Worm (Caenorhabditis elegans) whole organism, L2 larva: ENCODE measurements around the gene pgm-3.

Source experiments
- F13H6.1 ChIP-seq: sonication (generic microtip); optimal IDR thresholded peaks from 2 replicates; lab custom pipeline; 2016; ENCODE audit warnings: missing genetic modification characterization, missing compliant biosample characterization
- R02D3.7 ChIP-seq: fragments of 150-350 bp; optimal IDR thresholded peaks from 2 replicates; lab custom pipeline; 2014; ENCODE audit warnings: missing biosample characterization, missing genetic modification characterization
- Y55F3AM.14 ChIP-seq: fragments of 200-800 bp; sonication (Bioruptor generic); optimal IDR thresholded peaks from 2 replicates; lab custom pipeline; 2018; ENCODE audit warnings: mild to moderate bottlenecking, missing genetic modification characterization, missing compliant biosample characterization
- ZK546.5 ChIP-seq: sonication (generic microtip); optimal IDR thresholded peaks from 2 replicates; lab custom pipeline; 2017; ENCODE audit warnings: missing biosample characterization, missing genetic modification characterization
- ama-1 ChIP-seq: fragments of 150-350 bp; optimal IDR thresholded peaks from 2 replicates; lab custom pipeline; 2018; ENCODE audit warnings: inconsistent platforms
- blmp-1 ChIP-seq: sonication (generic microtip); optimal IDR thresholded peaks from 2 replicates; lab custom pipeline; 2017; ENCODE audit warnings: missing genetic modification characterization, mild to moderate bottlenecking, missing compliant biosample characterization, antibody characterized with exemption, moderate library complexity; ENCODE audit not compliant: insufficient read depth
- ceh-16 ChIP-seq: fragments of 150-350 bp; optimal IDR thresholded peaks from 2 replicates; lab custom pipeline; 2014; ENCODE audit warnings: missing biosample characterization, missing genetic modification characterization
- ceh-82 ChIP-seq: fragments of 150-350 bp; optimal IDR thresholded peaks from 2 replicates; lab custom pipeline; 2014; ENCODE audit warnings: missing biosample characterization, missing genetic modification characterization
- crh-2 ChIP-seq: sonication (generic microtip); optimal IDR thresholded peaks from 2 replicates; lab custom pipeline; 2017; ENCODE audit warnings: missing biosample characterization, missing genetic modification characterization
- egl-27 ChIP-seq: sonication (generic microtip); optimal IDR thresholded peaks from 3 replicates; lab custom pipeline; 2017; ENCODE audit warnings: missing biosample characterization, missing genetic modification reagents, missing genetic modification characterization
- fos-1 ChIP-seq: fragments of 150-350 bp; optimal IDR thresholded peaks from 2 replicates; lab custom pipeline; 2014; ENCODE audit warnings: missing biosample characterization, missing genetic modification characterization
- gmeb-1 ChIP-seq: fragments of 150-350 bp; optimal IDR thresholded peaks from 2 replicates; lab custom pipeline; 2014; ENCODE audit warnings: missing biosample characterization, missing genetic modification characterization
- lin-11 ChIP-seq: fragments of 150-350 bp; sonication (generic microtip); optimal IDR thresholded peaks from 2 replicates; lab custom pipeline; 2014; ENCODE audit warnings: missing biosample characterization, missing genetic modification characterization, inconsistent platforms, mixed read lengths
- lin-13 ChIP-seq: fragments of 150-350 bp; optimal IDR thresholded peaks from 2 replicates; lab custom pipeline; 2014; ENCODE audit warnings: missing biosample characterization, missing genetic modification reagents, missing genetic modification characterization
- lin-39 ChIP-seq: fragments of 150-350 bp; optimal IDR thresholded peaks from 2 replicates; lab custom pipeline; 2014; ENCODE audit warnings: missing biosample characterization, missing genetic modification reagents, missing genetic modification characterization
- lsy-2 ChIP-seq, 2 experiments: fragments of 150-350 bp in 1 of 2; sonication (generic microtip) in 1 of 2; optimal IDR thresholded peaks; 2 replicates each; lab custom pipeline; 2014 to 2017; ENCODE audit warnings: missing biosample characterization in 2 of 2, missing genetic modification characterization in 2 of 2
- mab-5 ChIP-seq: fragments of 150-350 bp; optimal IDR thresholded peaks from 2 replicates; lab custom pipeline; 2014; ENCODE audit warnings: missing biosample characterization, missing genetic modification characterization
- mdl-1 ChIP-seq, 2 experiments: fragments of 150-350 bp in 1 of 2; sonication (generic microtip) in 1 of 2; optimal IDR thresholded peaks; 2 replicates each; lab custom pipeline; 2017; ENCODE audit warnings: missing biosample characterization in 2 of 2, missing genetic modification characterization in 2 of 2
- nhr-12 ChIP-seq: fragments of 150-350 bp; optimal IDR thresholded peaks from 2 replicates; lab custom pipeline; 2014; ENCODE audit warnings: missing biosample characterization, missing genetic modification characterization
- nhr-129 ChIP-seq: fragments of 150-350 bp; optimal IDR thresholded peaks from 2 replicates; lab custom pipeline; 2014; ENCODE audit warnings: missing biosample characterization, missing genetic modification characterization
- nhr-23 ChIP-seq: fragments of 150-350 bp; optimal IDR thresholded peaks from 2 replicates; lab custom pipeline; 2014; ENCODE audit warnings: missing biosample characterization, missing genetic modification reagents, missing genetic modification characterization
- nhr-25 ChIP-seq: fragments of 150-350 bp; sonication (generic microtip); optimal IDR thresholded peaks from 3 replicates; lab custom pipeline; 2014; ENCODE audit warnings: missing biosample characterization, missing genetic modification characterization
- nhr-6 ChIP-seq: fragments of 150-350 bp; optimal IDR thresholded peaks from 2 replicates; lab custom pipeline; 2014; ENCODE audit warnings: missing biosample characterization, missing genetic modification characterization
- nhr-77 ChIP-seq: fragments of 150-350 bp; optimal IDR thresholded peaks from 2 replicates; lab custom pipeline; 2014; ENCODE audit warnings: missing biosample characterization, missing genetic modification characterization
- peb-1 ChIP-seq: fragments of 150-350 bp; optimal IDR thresholded peaks from 2 replicates; lab custom pipeline; 2014; ENCODE audit warnings: missing biosample characterization, missing genetic modification characterization
- sem-4 ChIP-seq: fragments of 150-350 bp; optimal IDR thresholded peaks from 2 replicates; lab custom pipeline; 2014; ENCODE audit warnings: missing biosample characterization, missing genetic modification reagents, missing genetic modification characterization
- sma-3 ChIP-seq: sonication (generic microtip); optimal IDR thresholded peaks from 2 replicates; lab custom pipeline; 2016; ENCODE audit warnings: missing genetic modification reagents, missing genetic modification characterization, missing compliant biosample characterization
- sma-9 ChIP-seq, 2 experiments: fragments of 150-350 bp in 1 of 2; sonication (generic microtip) in 1 of 2; optimal IDR thresholded peaks; 2 replicates each; lab custom pipeline; 2014 to 2016; ENCODE audit warnings: missing genetic modification characterization in 2 of 2, mild to moderate bottlenecking in 1 of 2, missing biosample characterization in 1 of 2, missing compliant biosample characterization in 1 of 2, missing genetic modification reagents in 1 of 2, moderate library complexity in 1 of 2
- snpc-4 ChIP-seq: fragments of 150-350 bp; optimal IDR thresholded peaks from 2 replicates; lab custom pipeline; 2014; ENCODE audit warnings: missing biosample characterization, missing genetic modification characterization
- unc-39 ChIP-seq: fragments of 150-350 bp; optimal IDR thresholded peaks from 2 replicates; lab custom pipeline; 2014; ENCODE audit warnings: missing biosample characterization, missing genetic modification characterization
- unc-55 ChIP-seq: fragments of 150-350 bp; sonication (generic microtip); optimal IDR thresholded peaks from 3 replicates; lab custom pipeline; 2014; ENCODE audit warnings: missing biosample characterization, missing genetic modification reagents, missing genetic modification characterization
- unc-62 ChIP-seq: fragments of 150-350 bp; optimal IDR thresholded peaks from 2 replicates; lab custom pipeline; 2014; ENCODE audit warnings: missing biosample characterization, missing genetic modification reagents, missing genetic modification characterization
- zag-1 ChIP-seq: fragments of 150-350 bp; optimal IDR thresholded peaks from 2 replicates; lab custom pipeline; 2014; ENCODE audit warnings: missing biosample characterization, missing genetic modification characterization
- ztf-1 ChIP-seq: fragments of 200-800 bp; sonication (Bioruptor generic); conservative IDR thresholded peaks from 2 replicates; pipeline ENCODE4 v1.3.6; 2022; ENCODE audit warnings: missing genetic modification characterization, missing compliant biosample characterization
- ztf-4 ChIP-seq: fragments of 150-350 bp; optimal IDR thresholded peaks from 2 replicates; lab custom pipeline; 2014; ENCODE audit warnings: missing biosample characterization, missing genetic modification characterization

Gene pgm-3

ce11 chrIV:8723720-8724119 lies 1.8 kb upstream of the pgm-3 start, which contains the start of gene F21D5.9:
F21D5.9 (plus strand) TSS chrIV:8724020.
- TF ChIP-seq nhr-23 (no peak), Y55F3AM.14 (GFP tag; lab: Kevin White, UChicago) (no peak), lin-39 (no peak), ama-1 (lab: Kevin White, UChicago) (no peak), sem-4 (tag; lab: Kevin White, UChicago) (no peak)

- TF ChIP-seq nhr-6 (tag; lab: Kevin White, UChicago): no peak
- no peak for TF ChIP-seq unc-55 (GFP tag; lab: Kevin White, UChicago)
- no peak for TF ChIP-seq ztf-1 (GFP tag; lab: Robert Waterston, UW)
- no peak for TF ChIP-seq egl-27 (tag; lab: Kevin White, UChicago)
- no peak for TF ChIP-seq lin-11 (tag; lab: Kevin White, UChicago)
- TF ChIP-seq lin-13 (GFP tag; lab: Kevin White, UChicago): no peak
- no peak for TF ChIP-seq F13H6.1 (tag; lab: Kevin White, UChicago)
- no peak for TF ChIP-seq fos-1 (tag; lab: Kevin White, UChicago)
- TF ChIP-seq sma-3 (GFP tag; lab: Kevin White, UChicago): no peak
- no peak for TF ChIP-seq ZK546.5 (tag; lab: Kevin White, UChicago)
- no peak for TF ChIP-seq ztf-4
- TF ChIP-seq crh-2 (tag; lab: Kevin White, UChicago): no peak
- TF ChIP-seq nhr-77 (tag; lab: Kevin White, UChicago): no peak
- no peak for TF ChIP-seq mab-5 (tag; lab: Kevin White, UChicago)
- no peak for TF ChIP-seq zag-1 (tag; lab: Kevin White, UChicago)
- no peak for TF ChIP-seq mdl-1 (tag; optimal IDR thresholded peaks at IDR 0.05; lab: Kevin White, UChicago)
- TF ChIP-seq ceh-82 (tag; lab: Kevin White, UChicago): no peak
- no peak for TF ChIP-seq lsy-2 (tag; optimal IDR thresholded peaks at IDR 0.05; lab: Kevin White, UChicago)
- TF ChIP-seq, all 48 proteins: peak for 0
Measured at ce11 chrIV:8724907-8725306, 615 bp upstream of the pgm-3 start.

ce11 chrIV:8728122-8728521 lies 2.6 kb downstream of the pgm-3 start, which contains the start of gene otub-3:
otub-3 (plus strand) TSS chrIV:8728177.
- TF ChIP-seq nhr-129 (tag; lab: Kevin White, UChicago) (no peak), blmp-1 (tag; lab: Kevin White, UChicago) (no peak), lin-11 (tag; lab: Kevin White, UChicago) (no peak), unc-55 (GFP tag; lab: Kevin White, UChicago) (no peak)

- TF ChIP-seq unc-39 (tag; lab: Kevin White, UChicago): no peak
- TF ChIP-seq fos-1 (tag; lab: Kevin White, UChicago): peak; percentile 16
- TF ChIP-seq sma-9 (GFP tag; optimal IDR thresholded peaks at IDR 0.05; lab: Kevin White, UChicago): peak; percentile 38
- no peak for TF ChIP-seq sma-9 (tag; optimal IDR thresholded peaks at IDR 0.05; lab: Kevin White, UChicago)
- TF ChIP-seq F13H6.1 (tag; lab: Kevin White, UChicago): no peak
- no peak for TF ChIP-seq R02D3.7 (tag; lab: Kevin White, UChicago)
- no peak for TF ChIP-seq ztf-4
- peak; percentile 1 for TF ChIP-seq crh-2 (tag; lab: Kevin White, UChicago)
- TF ChIP-seq, all 48 proteins: peak for 3
Measured at ce11 chrIV:8729636-8730035, 4.1 kb downstream of the pgm-3 start.

- no peak for TF ChIP-seq nhr-12 (tag; lab: Kevin White, UChicago)
- no peak for TF ChIP-seq F13H6.1 (tag; lab: Kevin White, UChicago)
- no peak for TF ChIP-seq ceh-16 (tag; lab: Kevin White, UChicago)
- no peak for TF ChIP-seq unc-62
- TF ChIP-seq mdl-1 (tag; optimal IDR thresholded peaks at IDR 0.05; lab: Kevin White, UChicago): no peak
- peak; percentile 16 for TF ChIP-seq gmeb-1 (tag; lab: Kevin White, UChicago)
- TF ChIP-seq nhr-129 (tag; lab: Kevin White, UChicago): no peak
- no peak for TF ChIP-seq Y55F3AM.14 (GFP tag; lab: Kevin White, UChicago)
- TF ChIP-seq sma-9 (GFP tag; optimal IDR thresholded peaks at IDR 0.05; lab: Kevin White, UChicago): peak; percentile 42
- TF ChIP-seq sma-9 (tag; optimal IDR thresholded peaks at IDR 0.05; lab: Kevin White, UChicago): no peak
- TF ChIP-seq nhr-25 (tag; lab: Kevin White, UChicago): no peak
- TF ChIP-seq ZK546.5 (tag; lab: Kevin White, UChicago): no peak
- TF ChIP-seq crh-2 (tag; lab: Kevin White, UChicago): peak; percentile 41
- no peak for TF ChIP-seq egl-27 (tag; lab: Kevin White, UChicago)
- TF ChIP-seq snpc-4 (tag; lab: Kevin White, UChicago): no peak
- peak; percentile 94 for TF ChIP-seq fos-1 (tag; lab: Kevin White, UChicago)
- no peak for TF ChIP-seq lin-13 (GFP tag; lab: Kevin White, UChicago)
- TF ChIP-seq peb-1 (tag; lab: Kevin White, UChicago): no peak
Measured at ce11 chrIV:8730469-8730868, 4.9 kb downstream of the pgm-3 start, which contains the start of gene F21D5.3. F21D5.3 (plus strand) TSS chrIV:8730815.
